Fruit fly (Drosophila melanogaster): ENCODE results near the gene CG15743.

Gene CG15743

dm6 chrX:13258048-13258756 is 27.3 kb upstream of the CG15743 start, which contains the start of the genes mew and CG15742 (continued):
- TF ChIP-seq ranshi (GFP tag; IDR thresholded peaks at IDR 0.05) (no peak), rib (GFP tag; IDR thresholded peaks at IDR 0.05) (no peak), HmgD (GFP tag; optimal IDR thresholded peaks at IDR 0.05) (no peak), CG9727 (GFP tag; optimal IDR thresholded peaks at IDR 0.05) (no peak), Dp (GFP tag; optimal IDR thresholded peaks at IDR 0.05) (peak; percentile 69), CG31365 (tag; optimal IDR thresholded peaks at IDR 0.05) (peak; percentile 81), gce (GFP tag; IDR thresholded peaks at IDR 0.05) (no peak), Dll (GFP tag; IDR thresholded peaks at IDR 0.05; ENCODE audit: partially characterized antibody) (peak; percentile 43; the same call in 2 of the 4 replicates), CG15696 (tag; optimal IDR thresholded peaks at IDR 0.05) (no peak)

DNA sequence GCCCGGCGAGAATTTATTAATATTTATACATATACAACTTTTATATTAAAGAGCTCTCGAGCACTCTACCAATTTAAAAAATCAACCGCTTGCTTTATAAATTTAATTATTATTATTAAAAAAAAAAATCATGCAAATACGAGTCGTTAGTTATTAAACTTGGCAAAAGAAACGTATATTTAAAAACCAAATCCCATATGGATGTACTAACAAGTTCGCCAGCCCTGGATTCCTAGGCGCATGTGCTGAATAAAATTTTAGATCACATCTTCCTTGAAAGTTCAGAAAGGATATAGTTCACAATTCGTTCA is 26.8 kb upstream of the CG15743 start, which contains the start of gene comt:
comt (plus strand) TSS at position 265 of the 311 bp plus-strand sequence.
- peak; percentile 45 for TF ChIP-seq tap (tag; optimal IDR thresholded peaks at IDR 0.05)
- TF ChIP-seq CG10462 (GFP tag; optimal IDR thresholded peaks at IDR 0.05): peak; percentile 41
- peak; percentile 57 for TF ChIP-seq zen (tag; optimal IDR thresholded peaks at IDR 0.05)
- TF ChIP-seq grau (tag; optimal IDR thresholded peaks at IDR 0.05): peak; percentile 65
- TF ChIP-seq ind (GFP tag; optimal IDR thresholded peaks at IDR 0.05): peak; percentile 40
- TF ChIP-seq lola (GFP tag; optimal IDR thresholded peaks at IDR 0.05): peak in 1 of 3 experiments; percentile 69
- TF ChIP-seq nom (GFP tag; optimal IDR thresholded peaks at IDR 0.05): peak; percentile 22
- TF ChIP-seq Sry-β (GFP tag; optimal IDR thresholded peaks at IDR 0.05): no peak
- TF ChIP-seq ara (GFP tag; IDR thresholded peaks at IDR 0.05): peak; percentile 63; the same call in 1 of the 2 replicates
- TF ChIP-seq Myb (GFP tag; optimal IDR thresholded peaks at IDR 0.05): no peak
- TF ChIP-seq CG1647 (GFP tag; optimal IDR thresholded peaks at IDR 0.05): no peak
- TF ChIP-seq az2 (GFP tag; optimal IDR thresholded peaks at IDR 0.05): peak; percentile 62
- 0 out of 2 replicates have a peak, but pooled peaks have one; percentile 18 for TF ChIP-seq bowl (GFP tag; IDR thresholded peaks at IDR 0.05)
- TF ChIP-seq CG8089 (GFP tag; optimal IDR thresholded peaks at IDR 0.05): no peak
- TF ChIP-seq BtbVII (GFP tag; optimal IDR thresholded peaks at IDR 0.05): peak; percentile 56
- TF ChIP-seq CG8924 (tag; optimal IDR thresholded peaks at IDR 0.05): peak; percentile 70
- TF ChIP-seq CG9437 (GFP tag; optimal IDR thresholded peaks at IDR 0.05): peak; percentile 47
- TF ChIP-seq Max (GFP tag; optimal IDR thresholded peaks at IDR 0.05): peak; percentile 24
- 0 out of 2 replicates have a peak, but pooled peaks have one; percentile 19 for TF ChIP-seq peb (GFP tag; IDR thresholded peaks at IDR 0.05)
- TF ChIP-seq Ptx1 (GFP tag; IDR thresholded peaks at IDR 0.05): peak; percentile 57
- peak; percentile 64 for TF ChIP-seq dmrt11E (tag; optimal IDR thresholded peaks at IDR 0.05)
- TF ChIP-seq CG5953 (GFP tag; IDR thresholded peaks at IDR 0.05): peak; percentile 53; the same call in 1 of the 2 replicates
- TF ChIP-seq CG17829 (tag; optimal IDR thresholded peaks at IDR 0.05): peak; percentile 73
- peak; percentile 63 for TF ChIP-seq Dek (tag; optimal IDR thresholded peaks at IDR 0.05)
- TF ChIP-seq CG10147 (GFP tag; optimal IDR thresholded peaks at IDR 0.05): peak; percentile 75
- TF ChIP-seq Pdp1 (GFP tag; optimal IDR thresholded peaks at IDR 0.05): no peak
- TF ChIP-seq bsh (GFP tag; optimal IDR thresholded peaks at IDR 0.05): peak in 1 of 2 experiments; percentile 71
- peak; percentile 76 for TF ChIP-seq sens (GFP tag)
- peak; percentile 49; the same call in 1 of the 3 replicates for TF ChIP-seq CG14050 (GFP tag; IDR thresholded peaks at IDR 0.05)
- peak; percentile 25 for TF ChIP-seq CG8359 (GFP tag; optimal IDR thresholded peaks at IDR 0.05; ENCODE audit: borderline replicate concordance)
- peak; percentile 44 for TF ChIP-seq tio (GFP tag; optimal IDR thresholded peaks at IDR 0.05)
- peak; percentile 5 for TF ChIP-seq CG2202 (tag; optimal IDR thresholded peaks at IDR 0.05)
- 0 out of 2 replicates have a peak, but pooled peaks have one; percentile 35 for TF ChIP-seq CG14667 (GFP tag; IDR thresholded peaks at IDR 0.05)
- peak; percentile 48; the same call in 1 of the 2 replicates for TF ChIP-seq CG14441 (GFP tag; IDR thresholded peaks at IDR 0.05)
- 0 out of 2 replicates have a peak, but pooled peaks have one; percentile 39 for TF ChIP-seq E2f2 (GFP tag; IDR thresholded peaks at IDR 0.05)
- TF ChIP-seq B-H2 (GFP tag; optimal IDR thresholded peaks at IDR 0.05): peak; percentile 45
- peak; percentile 61 for TF ChIP-seq row (GFP tag; IDR thresholded peaks at IDR 0.05)
- TF ChIP-seq CG14014 (GFP tag; IDR thresholded peaks at IDR 0.05): peak; percentile 39; the same call in 1 of the 2 replicates
- peak; percentile 31 for TF ChIP-seq CG1602 (GFP tag; optimal IDR thresholded peaks at IDR 0.05)

All from whole organism, embryonic.